Worm (Caenorhabditis elegans): ENCODE results near the gene F29F11.20.

ce11 chrV:10731989-10732472 is 44.3 kb downstream of the F29F11.20 start, which contains the start of gene T28B11.1:
- TF ChIP-seq aha-1 (tag; optimal IDR thresholded peaks at IDR 0.05) (no peak), unc-62 (GFP tag; optimal IDR thresholded peaks at IDR 0.05) (no peak), lin-35 (GFP tag; optimal IDR thresholded peaks at IDR 0.05) (peak in 1 of 2 experiments; percentile 3), elt-3 (tag; optimal IDR thresholded peaks at IDR 0.05) (no peak), ama-1 (optimal IDR thresholded peaks at IDR 0.05) (no peak), dpl-1 (GFP tag; optimal IDR thresholded peaks at IDR 0.05) (no peak), zip-4 (GFP tag; optimal IDR thresholded peaks at IDR 0.05) (no peak)

Data from whole organism, L1 larva.